Worm (Caenorhabditis elegans) whole organism, L3 larva: ENCODE data around the gene Y43C5B.3.

Experiments
- egl-27 ChIP-seq: sonication (generic microtip); optimal IDR thresholded peaks from 4 replicates; lab custom pipeline; 2017; ENCODE audit warnings: missing biosample characterization, missing genetic modification reagents, missing genetic modification characterization
- elt-2 ChIP-seq: sonication (generic microtip); optimal IDR thresholded peaks from 2 replicates; lab custom pipeline; 2016; ENCODE audit warnings: missing genetic modification reagents, mild to moderate bottlenecking, missing genetic modification characterization, missing compliant biosample characterization
- fkh-10 ChIP-seq: sonication (generic microtip); optimal IDR thresholded peaks from 2 replicates; lab custom pipeline; 2017; ENCODE audit warnings: missing biosample characterization, missing genetic modification reagents, missing genetic modification characterization
- fos-1 ChIP-seq: fragments of 150-350 bp; optimal IDR thresholded peaks from 2 replicates; lab custom pipeline; 2014; ENCODE audit warnings: missing biosample characterization, missing genetic modification characterization
- mdl-1 ChIP-seq: fragments of 150-350 bp; optimal IDR thresholded peaks from 2 replicates; lab custom pipeline; 2014; ENCODE audit warnings: missing biosample characterization, missing genetic modification characterization
- nhr-11 ChIP-seq: fragments of 150-350 bp; optimal IDR thresholded peaks from 2 replicates; lab custom pipeline; 2014; ENCODE audit warnings: missing biosample characterization, missing genetic modification characterization
- sea-2 ChIP-seq: fragments of 150-350 bp; sonication (generic microtip); optimal IDR thresholded peaks from 4 replicates; lab custom pipeline; 2014; ENCODE audit warnings: missing biosample characterization, missing genetic modification reagents, missing genetic modification characterization
- unc-39 ChIP-seq: sonication (generic microtip); optimal IDR thresholded peaks from 4 replicates; lab custom pipeline; 2017; ENCODE audit warnings: missing biosample characterization, missing genetic modification characterization
- unc-62 ChIP-seq: fragments of 150-350 bp; sonication (generic microtip); optimal IDR thresholded peaks from 4 replicates; lab custom pipeline; 2014; ENCODE audit warnings: missing biosample characterization, missing genetic modification reagents, missing genetic modification characterization

- TF ChIP-seq unc-62 (GFP tag; lab: Kevin White, UChicago) (no peak), nhr-11 (tag; lab: Kevin White, UChicago) (no peak), mdl-1 (tag; lab: Kevin White, UChicago) (no peak), elt-2 (tag; lab: Kevin White, UChicago) (peak; percentile 20), sea-2 (no peak), fos-1 (no peak), unc-39 (no peak), fkh-10 (no peak), egl-27 (tag; lab: Kevin White, UChicago) (no peak)
Measured at ce11 chrIV:10373772-10374288, 23.4 kb downstream of the Y43C5B.3 start, which contains the start of gene mpz-5.
